Fruit fly (Drosophila melanogaster) S2 (cell line): Measurements from ENCODE around the gene hob.

Experiments used
- CG8478 ChIP-seq: fragments of >200 bp; optimal IDR thresholded peaks from 2 replicates; lab custom pipeline; 2018
- CTCF ChIP-seq, 2 experiments: fragments of >200 bp; optimal IDR thresholded peaks; 2 replicates each; lab custom pipeline; 2018

- TF ChIP-seq CTCF (optimal IDR thresholded peaks at IDR 0.05; lab: Kevin White, UChicago) (no peak), CG8478 (lab: Kevin White, UChicago) (no peak)
Observed at dm6 chr3L:3240597-3241367, 22.1 kb upstream of the hob start.
